Worm (Caenorhabditis elegans) whole organism, L4 larva: ENCODE data around the gene nhr-212.

ENCODE experiments used
- F10B5.3 ChIP-seq: sonication (generic microtip); optimal IDR thresholded peaks from 2 replicates; lab custom pipeline; 2016; ENCODE audit warnings: mild to moderate bottlenecking, missing genetic modification characterization, missing compliant biosample characterization
- F26F4.8 ChIP-seq: fragments of 200-800 bp; sonication (Bioruptor generic); conservative IDR thresholded peaks from 2 replicates; pipeline ENCODE4 v1.3.6; 2022; ENCODE audit warnings: missing genetic modification characterization, missing compliant biosample characterization
- F44E2.7 ChIP-seq: fragments of 200-800 bp; sonication (Bioruptor generic); IDR thresholded peaks from 2 replicates; pipeline ENCODE4 v2.1.2; 2022; ENCODE audit warnings: missing genetic modification characterization, missing compliant biosample characterization
- F49E8.2 ChIP-seq: sonication (generic microtip); optimal IDR thresholded peaks from 2 replicates; lab custom pipeline; 2016; ENCODE audit warnings: missing compliant biosample characterization, mild to moderate bottlenecking, missing genetic modification characterization, borderline replicate concordance
- R02D3.7 ChIP-seq: fragments of 150-350 bp; sonication (generic microtip); optimal IDR thresholded peaks from 3 replicates; lab custom pipeline; 2014; ENCODE audit warnings: missing biosample characterization, missing genetic modification characterization
- T20F7.1 ChIP-seq: fragments of 200-800 bp; sonication (Bioruptor generic); optimal IDR thresholded peaks from 2 replicates; lab custom pipeline; 2018; ENCODE audit warnings: mild to moderate bottlenecking, missing genetic modification characterization, missing compliant biosample characterization
- Y105C5A.15 ChIP-seq: fragments of 200-800 bp; sonication (Bioruptor generic); IDR thresholded peaks from 2 replicates; pipeline ENCODE4 v1.3.6; 2022; ENCODE audit warnings: missing genetic modification characterization, missing compliant biosample characterization
- Y48G9A.11 ChIP-seq: fragments of 200-800 bp; sonication (Bioruptor generic); IDR thresholded peaks from 2 replicates; pipeline ENCODE4 v1.3.6; 2022; ENCODE audit warnings: missing genetic modification reagents, missing genetic modification characterization, missing compliant biosample characterization
- Y75B8A.6 ChIP-seq: fragments of 200-800 bp; sonication (Bioruptor generic); IDR thresholded peaks from 2 replicates; pipeline ENCODE4 v1.3.6; 2022; ENCODE audit warnings: missing genetic modification reagents, missing genetic modification characterization, missing compliant biosample characterization
- ZK546.5 ChIP-seq, 2 experiments: sonication (generic microtip); optimal IDR thresholded peaks; 2 replicates each; lab custom pipeline; 2017; ENCODE audit warnings: missing biosample characterization in 2 of 2, missing genetic modification characterization in 2 of 2
- ceh-28 ChIP-seq: fragments of 150-350 bp; optimal IDR thresholded peaks from 2 replicates; lab custom pipeline; 2014; ENCODE audit warnings: missing biosample characterization, missing genetic modification reagents, missing genetic modification characterization
- ceh-32 ChIP-seq: sonication (generic microtip); optimal IDR thresholded peaks from 2 replicates; lab custom pipeline; 2016; ENCODE audit warnings: mild to moderate bottlenecking, missing genetic modification characterization, missing compliant biosample characterization; ENCODE audit not compliant: poor library complexity
- ceh-44 ChIP-seq: fragments of 200-800 bp; sonication (Bioruptor generic); IDR thresholded peaks from 2 replicates; pipeline ENCODE4 v1.3.6; 2022; ENCODE audit warnings: missing genetic modification reagents, missing genetic modification characterization, missing compliant biosample characterization
- ceh-62 ChIP-seq: sonication (generic microtip); optimal IDR thresholded peaks from 2 replicates; lab custom pipeline; 2017; ENCODE audit warnings: missing biosample characterization, missing genetic modification characterization
- ces-1 ChIP-seq: fragments of 150-350 bp; sonication (generic microtip); optimal IDR thresholded peaks from 4 replicates; lab custom pipeline; 2014; ENCODE audit warnings: missing biosample characterization, missing genetic modification reagents, missing genetic modification characterization
- ctbp-1 ChIP-seq: fragments of 200-800 bp; sonication (Bioruptor generic); IDR thresholded peaks from 2 replicates; pipeline ENCODE4 v1.3.6; 2022; ENCODE audit warnings: missing genetic modification reagents, missing genetic modification characterization, missing compliant biosample characterization
- daf-16 ChIP-seq, 3 experiments: sonication (generic microtip); optimal IDR thresholded peaks; 2 replicates each; lab custom pipeline; 2016 to 2017; ENCODE audit warnings: missing genetic modification characterization in 3 of 3, missing genetic modification reagents in 3 of 3, mild to moderate bottlenecking in 2 of 3, missing compliant biosample characterization in 2 of 3, missing biosample characterization in 1 of 3, moderate library complexity in 1 of 3
- daf-19 ChIP-seq: fragments of 200-800 bp; sonication (Bioruptor generic); conservative IDR thresholded peaks from 2 replicates; pipeline ENCODE4 v1.3.6; 2022; ENCODE audit warnings: missing genetic modification characterization, missing compliant biosample characterization
- daf-8 ChIP-seq: fragments of 200-800 bp; sonication (Bioruptor generic); IDR thresholded peaks from 2 replicates; pipeline ENCODE4 v1.3.6; 2022; ENCODE audit warnings: missing genetic modification characterization, missing compliant biosample characterization
- dmd-6 ChIP-seq: fragments of 200-800 bp; sonication (Bioruptor generic); IDR thresholded peaks from 2 replicates; pipeline ENCODE4 v1.3.6; 2022; ENCODE audit warnings: missing genetic modification reagents, missing genetic modification characterization, missing compliant biosample characterization
- dmd-8 ChIP-seq: fragments of 200-800 bp; sonication (Bioruptor generic); IDR thresholded peaks from 2 replicates; pipeline ENCODE4 v1.3.6; 2022; ENCODE audit warnings: missing genetic modification characterization, missing compliant biosample characterization
- duxl-1 ChIP-seq: sonication (generic microtip); optimal IDR thresholded peaks from 2 replicates; lab custom pipeline; 2016; ENCODE audit warnings: mild to moderate bottlenecking, missing genetic modification characterization, moderate library complexity, missing compliant biosample characterization; ENCODE audit not compliant: poor library complexity
- egl-27 ChIP-seq: sonication (generic microtip); optimal IDR thresholded peaks from 3 replicates; lab custom pipeline; 2017; ENCODE audit warnings: missing biosample characterization, missing genetic modification reagents, missing genetic modification characterization
- egl-43 ChIP-seq: fragments of 200-800 bp; sonication (Bioruptor generic); IDR thresholded peaks from 2 replicates; pipeline ENCODE4 v1.3.6; 2022; ENCODE audit warnings: missing genetic modification reagents, missing genetic modification characterization, missing compliant biosample characterization
- gei-8 ChIP-seq: fragments of 200-800 bp; sonication (Bioruptor generic); optimal IDR thresholded peaks from 2 replicates; lab custom pipeline; 2018; ENCODE audit warnings: mild to moderate bottlenecking, missing genetic modification characterization, missing compliant biosample characterization
- hlh-30 ChIP-seq: sonication (generic microtip); optimal IDR thresholded peaks from 2 replicates; lab custom pipeline; 2017; ENCODE audit warnings: antibody characterized with exemption, mild to moderate bottlenecking, missing genetic modification characterization, missing compliant biosample characterization; ENCODE audit not compliant: insufficient read depth
- hmg-1.1 ChIP-seq: fragments of 200-800 bp; sonication (Bioruptor generic); IDR thresholded peaks from 2 replicates; pipeline ENCODE4 v1.3.6; 2022; ENCODE audit warnings: missing genetic modification reagents, missing genetic modification characterization, missing compliant biosample characterization
- lin-38 ChIP-seq: fragments of 200-800 bp; sonication (Bioruptor generic); IDR thresholded peaks from 2 replicates; pipeline ENCODE4 v1.3.6; 2022; ENCODE audit warnings: missing genetic modification reagents, missing genetic modification characterization, missing compliant biosample characterization
- lin-39 ChIP-seq: fragments of 150-350 bp; optimal IDR thresholded peaks from 2 replicates; lab custom pipeline; 2014; ENCODE audit warnings: missing biosample characterization, missing genetic modification reagents, missing genetic modification characterization
- lir-3 ChIP-seq: sonication (generic microtip); optimal IDR thresholded peaks from 2 replicates; lab custom pipeline; 2016; ENCODE audit warnings: mild to moderate bottlenecking, missing genetic modification characterization, missing compliant biosample characterization
- mdl-1 ChIP-seq, 2 experiments: fragments of 150-350 bp in 1 of 2; sonication (generic microtip) in 1 of 2; optimal IDR thresholded peaks; 2 replicates each; lab custom pipeline; 2014 to 2017; ENCODE audit warnings: missing biosample characterization in 2 of 2, missing genetic modification characterization in 2 of 2
- mdt-29 ChIP-seq: fragments of 200-800 bp; sonication (Bioruptor generic); IDR thresholded peaks from 2 replicates; pipeline ENCODE4 v1.3.6; 2022; ENCODE audit warnings: missing genetic modification reagents, missing genetic modification characterization, missing compliant biosample characterization
- nhr-10 ChIP-seq: fragments of 150-350 bp; optimal IDR thresholded peaks from 2 replicates; lab custom pipeline; 2014; ENCODE audit warnings: missing biosample characterization, missing genetic modification characterization
- nhr-11 ChIP-seq: fragments of 150-350 bp; optimal IDR thresholded peaks from 2 replicates; lab custom pipeline; 2014; ENCODE audit warnings: missing biosample characterization, missing genetic modification characterization
- nhr-111 ChIP-seq: fragments of 200-800 bp; sonication (Bioruptor generic); optimal IDR thresholded peaks from 2 replicates; lab custom pipeline; 2018; ENCODE audit warnings: mild to moderate bottlenecking, missing genetic modification characterization, missing compliant biosample characterization
- nhr-237 ChIP-seq: sonication (generic microtip); optimal IDR thresholded peaks from 2 replicates; lab custom pipeline; 2017; ENCODE audit warnings: missing biosample characterization, missing genetic modification characterization
- nhr-41 ChIP-seq: fragments of 200-800 bp; sonication (Bioruptor generic); IDR thresholded peaks from 2 replicates; pipeline ENCODE4 v1.3.6; 2022; ENCODE audit warnings: missing genetic modification reagents, missing genetic modification characterization, missing compliant biosample characterization
- nhr-6 ChIP-seq: fragments of 150-350 bp; optimal IDR thresholded peaks from 2 replicates; lab custom pipeline; 2014; ENCODE audit warnings: missing biosample characterization, missing genetic modification characterization
- nhr-76 ChIP-seq: fragments of 150-350 bp; optimal IDR thresholded peaks from 2 replicates; lab custom pipeline; 2014; ENCODE audit warnings: missing biosample characterization, missing genetic modification characterization
- pha-4 ChIP-seq, 2 experiments: fragments of 150-350 bp in 1 of 2; fragments of 200-800 bp in 1 of 2; sonication (Bioruptor generic) in 1 of 2; IDR thresholded peaks in 1 of 2; optimal IDR thresholded peaks in 1 of 2; 2 replicates each; pipeline versions ENCODE4 v1.3.6 to Lab custom; 2014 to 2022; ENCODE audit warnings: missing genetic modification characterization in 2 of 2, missing genetic modification reagents in 2 of 2, missing biosample characterization in 1 of 2, missing compliant biosample characterization in 1 of 2
- pqm-1 ChIP-seq: sonication (generic microtip); optimal IDR thresholded peaks from 2 replicates; lab custom pipeline; 2017; ENCODE audit warnings: missing biosample characterization, missing genetic modification characterization
- rbr-2 ChIP-seq: sonication (generic microtip); optimal IDR thresholded peaks from 2 replicates; lab custom pipeline; 2016; ENCODE audit warnings: missing genotype, missing genetic modification characterization, missing compliant biosample characterization
- saeg-2 ChIP-seq: fragments of 200-800 bp; sonication (Bioruptor generic); IDR thresholded peaks from 2 replicates; pipeline ENCODE4 v1.3.6; 2022; ENCODE audit warnings: missing genetic modification reagents, missing genetic modification characterization, missing compliant biosample characterization
- sdz-12 ChIP-seq: fragments of 200-800 bp; sonication (Bioruptor generic); optimal IDR thresholded peaks from 2 replicates; lab custom pipeline; 2018; ENCODE audit warnings: mild to moderate bottlenecking, missing genetic modification characterization, missing compliant biosample characterization
- set-16 ChIP-seq: fragments of 200-800 bp; sonication (Bioruptor generic); IDR thresholded peaks from 2 replicates; pipeline ENCODE4 v1.3.6; 2022; ENCODE audit warnings: missing genetic modification reagents, missing genetic modification characterization, missing compliant biosample characterization
- tag-97 ChIP-seq: fragments of 200-800 bp; sonication (Bioruptor generic); IDR thresholded peaks from 2 replicates; pipeline ENCODE4 v1.3.6; 2022; ENCODE audit warnings: missing genetic modification characterization, missing compliant biosample characterization
- unc-39 ChIP-seq: sonication (generic microtip); optimal IDR thresholded peaks from 2 replicates; lab custom pipeline; 2017; ENCODE audit warnings: missing biosample characterization, missing genetic modification characterization
- unc-62 ChIP-seq, 3 experiments: fragments of 150-350 bp in 1 of 3; sonication (generic microtip); optimal IDR thresholded peaks in 2 of 3; peaks in 1 of 3; 1 replicate in 1 of 3; 2 replicates in 2 of 3; lab custom pipeline; 2014 to 2017; ENCODE audit warnings: missing biosample characterization in 3 of 3, missing genetic modification characterization in 3 of 3, missing genetic modification reagents in 3 of 3, missing genotype in 1 of 3
- vab-7 ChIP-seq: fragments of 200-800 bp; sonication (Bioruptor generic); IDR thresholded peaks from 2 replicates; pipeline ENCODE4 v1.3.6; 2022; ENCODE audit warnings: missing genetic modification reagents, missing genetic modification characterization, missing compliant biosample characterization
- zip-11 ChIP-seq: fragments of 200-800 bp; sonication (Bioruptor generic); IDR thresholded peaks from 2 replicates; pipeline ENCODE4 v1.3.6; 2022; ENCODE audit warnings: missing genetic modification characterization, missing compliant biosample characterization
- ztf-11 ChIP-seq: fragments of 150-350 bp; optimal IDR thresholded peaks from 2 replicates; lab custom pipeline; 2014; ENCODE audit warnings: missing biosample characterization, missing genetic modification characterization

The nhr-212 gene

ce11 chrV:462263-462662 lies 22.4 kb upstream of the nhr-212 start, which contains the start of gene nhr-202:
nhr-202 (plus strand) TSS chrV:462588.
- TF ChIP-seq lin-38 (GFP tag; lab: Robert Waterston, UW), result no peak
- no peak for TF ChIP-seq nhr-41
- peak; percentile 24 for TF ChIP-seq pqm-1 (tag; lab: Kevin White, UChicago)
- TF ChIP-seq hmg-1.1, result no peak
- TF ChIP-seq ceh-28 (tag; lab: Kevin White, UChicago), result no peak
- no peak for TF ChIP-seq ceh-44
- TF ChIP-seq Y75B8A.6 (GFP tag; lab: Robert Waterston, UW), result no peak
- no peak for TF ChIP-seq mdl-1 (tag; optimal IDR thresholded peaks at IDR 0.05; lab: Kevin White, UChicago)
- TF ChIP-seq F49E8.2, result no peak
- no peak for TF ChIP-seq lin-39 (tag; lab: Kevin White, UChicago)
- TF ChIP-seq nhr-11 (tag; lab: Kevin White, UChicago), result no peak
- no peak for TF ChIP-seq lir-3 (tag; lab: Kevin White, UChicago)
- TF ChIP-seq F44E2.7, result no peak
- TF ChIP-seq nhr-111 (GFP tag; lab: Kevin White, UChicago), result no peak
- TF ChIP-seq set-16 (GFP tag; lab: Robert Waterston, UW), result no peak
- TF ChIP-seq Y105C5A.15 (GFP tag; lab: Robert Waterston, UW), result no peak
- TF ChIP-seq ztf-11 (tag; lab: Kevin White, UChicago), result no peak
- TF ChIP-seq daf-8 (GFP tag; lab: Robert Waterston, UW), result no peak
- no peak for TF ChIP-seq egl-27 (tag; lab: Kevin White, UChicago)
- no peak for TF ChIP-seq nhr-237
- no peak for TF ChIP-seq F26F4.8 (GFP tag; lab: Robert Waterston, UW)
- TF ChIP-seq rbr-2, result no peak
- no peak for TF ChIP-seq ces-1 (GFP tag; lab: Kevin White, UChicago)
- no peak for TF ChIP-seq ctbp-1
- no peak for TF ChIP-seq nhr-76
- no peak for TF ChIP-seq ceh-32 (tag; lab: Kevin White, UChicago)
- TF ChIP-seq unc-39 (tag; lab: Kevin White, UChicago), result no peak
- TF ChIP-seq zip-11 (GFP tag; lab: Robert Waterston, UW), result no peak
- TF ChIP-seq R02D3.7 (tag; lab: Kevin White, UChicago), result no peak
- no peak for TF ChIP-seq egl-43
- TF ChIP-seq T20F7.1 (GFP tag; lab: Kevin White, UChicago), result no peak
- TF ChIP-seq daf-16 (GFP tag; optimal IDR thresholded peaks at IDR 0.05; lab: Kevin White, UChicago), result no peak
- TF ChIP-seq daf-16 (tag; optimal IDR thresholded peaks at IDR 0.05; lab: Kevin White, UChicago), result peak; percentile 59
- TF ChIP-seq nhr-6 (tag; lab: Kevin White, UChicago), result no peak
- TF ChIP-seq daf-19 (GFP tag; lab: Robert Waterston, UW), result no peak
- TF ChIP-seq tag-97 (GFP tag; lab: Robert Waterston, UW), result no peak
- no peak for TF ChIP-seq mdt-29 (GFP tag; lab: Robert Waterston, UW)
- TF ChIP-seq duxl-1, result no peak
- TF ChIP-seq hlh-30, result peak; percentile 12
- TF ChIP-seq saeg-2, result no peak
- TF ChIP-seq ZK546.5 (tag; optimal IDR thresholded peaks at IDR 0.05; lab: Kevin White, UChicago), result no peak
- no peak for TF ChIP-seq ceh-62 (tag; lab: Kevin White, UChicago)
- no peak for TF ChIP-seq unc-62 (GFP tag; optimal IDR thresholded peaks at IDR 0.05 in 1 of 2; lab: Kevin White, UChicago)
- TF ChIP-seq unc-62 (tag; optimal IDR thresholded peaks at IDR 0.05; lab: Kevin White, UChicago), result no peak
- TF ChIP-seq Y48G9A.11, result no peak
- no peak for TF ChIP-seq nhr-10 (tag; lab: Kevin White, UChicago)
- no peak for TF ChIP-seq sdz-12 (GFP tag; lab: Kevin White, UChicago)
- peak; percentile 75 for TF ChIP-seq dmd-6 (GFP tag; lab: Robert Waterston, UW)
- TF ChIP-seq dmd-8 (GFP tag; lab: Robert Waterston, UW), result no peak
- TF ChIP-seq gei-8 (GFP tag; lab: Kevin White, UChicago), result no peak
- no peak for TF ChIP-seq pha-4 (GFP tag; IDR thresholded peaks at IDR 0.05; lab: Robert Waterston, UW)
- no peak for TF ChIP-seq pha-4 (tag; optimal IDR thresholded peaks at IDR 0.05; lab: Kevin White, UChicago)
- no peak for TF ChIP-seq vab-7 (GFP tag; lab: Robert Waterston, UW)
- TF ChIP-seq F10B5.3, result no peak
